Worm (Caenorhabditis elegans) whole organism, L2 larva: Measurements from ENCODE around the gene jbts-14.

Source experiments
- C34F6.9 ChIP-seq: fragments of 150-350 bp; optimal IDR thresholded peaks from 2 replicates; lab custom pipeline; 2014; ENCODE audit warnings: missing biosample characterization, missing genetic modification characterization
- nhr-237 ChIP-seq: fragments of 150-350 bp; optimal IDR thresholded peaks from 2 replicates; lab custom pipeline; 2014; ENCODE audit warnings: missing biosample characterization, missing genetic modification characterization
- sma-3 ChIP-seq: sonication (generic microtip); optimal IDR thresholded peaks from 2 replicates; lab custom pipeline; 2016; ENCODE audit warnings: missing genetic modification reagents, missing genetic modification characterization, missing compliant biosample characterization
- snpc-4 ChIP-seq: fragments of 150-350 bp; optimal IDR thresholded peaks from 2 replicates; lab custom pipeline; 2014; ENCODE audit warnings: missing biosample characterization, missing genetic modification characterization
- unc-39 ChIP-seq: fragments of 150-350 bp; optimal IDR thresholded peaks from 2 replicates; lab custom pipeline; 2014; ENCODE audit warnings: missing biosample characterization, missing genetic modification characterization
- zag-1 ChIP-seq: fragments of 150-350 bp; optimal IDR thresholded peaks from 2 replicates; lab custom pipeline; 2014; ENCODE audit warnings: missing biosample characterization, missing genetic modification characterization

- no peak for TF ChIP-seq sma-3 (GFP tag; lab: Kevin White, UChicago)
- TF ChIP-seq zag-1, result no peak
- no peak for TF ChIP-seq snpc-4
- no peak for TF ChIP-seq nhr-237
- TF ChIP-seq unc-39 (tag; lab: Kevin White, UChicago), result no peak
- TF ChIP-seq C34F6.9 (tag; lab: Kevin White, UChicago), result no peak
Observed at ce11 chrX:8755987-8756386, 51.9 kb downstream of the jbts-14 start.
